Worm (Caenorhabditis elegans) whole organism, L3 larva: ENCODE data around the gene Y71H2B.2.

Experiments
- ama-1 ChIP-seq: fragments of 150-350 bp; optimal IDR thresholded peaks from 2 replicates; lab custom pipeline; 2018
- fkh-10 ChIP-seq: sonication (generic microtip); optimal IDR thresholded peaks from 2 replicates; lab custom pipeline; 2017; ENCODE audit warnings: missing biosample characterization, missing genetic modification reagents, missing genetic modification characterization
- jun-1 ChIP-seq: fragments of 150-350 bp; optimal IDR thresholded peaks from 2 replicates; lab custom pipeline; 2014; ENCODE audit warnings: missing biosample characterization, missing genetic modification reagents, missing genetic modification characterization
- mdl-1 ChIP-seq: fragments of 150-350 bp; optimal IDR thresholded peaks from 2 replicates; lab custom pipeline; 2014; ENCODE audit warnings: missing biosample characterization, missing genetic modification characterization
- nhr-25 ChIP-seq: sonication (generic microtip); optimal IDR thresholded peaks from 2 replicates; lab custom pipeline; 2017; ENCODE audit warnings: missing biosample characterization, missing genetic modification characterization
- pha-4 ChIP-seq: fragments of 150-350 bp; optimal IDR thresholded peaks from 2 replicates; lab custom pipeline; 2014; ENCODE audit warnings: missing biosample characterization, missing genetic modification reagents, missing genetic modification characterization
- ztf-11 ChIP-seq: fragments of 150-350 bp; optimal IDR thresholded peaks from 2 replicates; lab custom pipeline; 2014; ENCODE audit warnings: missing biosample characterization, missing genetic modification characterization

ce11 chrIII:2578563-2578962, 44.4 kb upstream of the Y71H2B.2 start:
- no peak for TF ChIP-seq fkh-10 (GFP tag; lab: Kevin White, UChicago)
- no peak for TF ChIP-seq mdl-1 (tag; lab: Kevin White, UChicago)
- no peak for TF ChIP-seq ama-1 (lab: Kevin White, UChicago)
- no peak for TF ChIP-seq ztf-11 (tag; lab: Kevin White, UChicago)
- TF ChIP-seq nhr-25 (tag; lab: Kevin White, UChicago): no peak
- TF ChIP-seq jun-1 (tag; lab: Kevin White, UChicago): no peak
- peak; percentile 60 for TF ChIP-seq pha-4
